Worm (Caenorhabditis elegans) whole organism, L3 larva: Measurements from ENCODE around the gene F47E1.2.

Experiments
- R02D3.7 ChIP-seq: fragments of 150-350 bp; optimal IDR thresholded peaks from 2 replicates; lab custom pipeline; 2014; ENCODE audit warnings: missing biosample characterization, missing genetic modification characterization
- elt-1 ChIP-seq: fragments of 150-350 bp; optimal IDR thresholded peaks from 2 replicates; lab custom pipeline; 2014; ENCODE audit warnings: missing biosample characterization, missing genetic modification characterization
- nhr-11 ChIP-seq: fragments of 150-350 bp; optimal IDR thresholded peaks from 2 replicates; lab custom pipeline; 2014; ENCODE audit warnings: missing biosample characterization, missing genetic modification characterization
- nhr-25 ChIP-seq: sonication (generic microtip); optimal IDR thresholded peaks from 2 replicates; lab custom pipeline; 2017; ENCODE audit warnings: missing biosample characterization, missing genetic modification characterization
- nhr-76 ChIP-seq: fragments of 150-350 bp; sonication (generic microtip); optimal IDR thresholded peaks from 5 replicates; lab custom pipeline; 2014; ENCODE audit warnings: missing biosample characterization, missing genetic modification characterization
- nhr-77 ChIP-seq: fragments of 150-350 bp; optimal IDR thresholded peaks from 2 replicates; lab custom pipeline; 2014; ENCODE audit warnings: missing biosample characterization, missing genetic modification characterization
- pha-4 ChIP-seq: fragments of 150-350 bp; optimal IDR thresholded peaks from 2 replicates; lab custom pipeline; 2014; ENCODE audit warnings: missing biosample characterization, missing genetic modification reagents, missing genetic modification characterization
- unc-39 ChIP-seq: sonication (generic microtip); optimal IDR thresholded peaks from 4 replicates; lab custom pipeline; 2017; ENCODE audit warnings: missing biosample characterization, missing genetic modification characterization
- ztf-11 ChIP-seq: fragments of 150-350 bp; optimal IDR thresholded peaks from 2 replicates; lab custom pipeline; 2014; ENCODE audit warnings: missing biosample characterization, missing genetic modification characterization
- ztf-4 ChIP-seq: fragments of 150-350 bp; optimal IDR thresholded peaks from 2 replicates; lab custom pipeline; 2014; ENCODE audit warnings: missing biosample characterization, missing genetic modification characterization

ce11 chrX:9078149-9078548, 20.7 kb downstream of the F47E1.2 start:
- TF ChIP-seq nhr-11 (tag; lab: Kevin White, UChicago) = no peak
- no peak for TF ChIP-seq nhr-77 (tag; lab: Kevin White, UChicago)
- TF ChIP-seq ztf-11 = no peak
- peak; percentile 11 for TF ChIP-seq pha-4
- TF ChIP-seq ztf-4 = no peak
- no peak for TF ChIP-seq unc-39 (tag; lab: Kevin White, UChicago)
- TF ChIP-seq nhr-76 (tag; lab: Kevin White, UChicago) = no peak
- TF ChIP-seq R02D3.7 (tag; lab: Kevin White, UChicago) = no peak
- no peak for TF ChIP-seq nhr-25 (tag; lab: Kevin White, UChicago)
- no peak for TF ChIP-seq elt-1 (tag; lab: Kevin White, UChicago)
